Worm (Caenorhabditis elegans) whole organism, midembryonic: ENCODE results near the gene slc-25A18.1.

Experiments used
- cog-1 ChIP-seq: sonication (generic microtip); optimal IDR thresholded peaks from 2 replicates; lab custom pipeline; 2016; ENCODE audit warnings: missing genetic modification characterization, missing compliant biosample characterization
- flt-1 ChIP-seq: fragments of 200-800 bp; sonication (Bioruptor generic); IDR thresholded peaks from 2 replicates; pipeline ENCODE4 v1.3.6; 2022; ENCODE audit warnings: missing genetic modification characterization, missing compliant biosample characterization
- klf-2 ChIP-seq: fragments of 200-800 bp; sonication (Bioruptor generic); conservative IDR thresholded peaks from 2 replicates; pipeline ENCODE4 v1.3.6; 2022; ENCODE audit warnings: missing genetic modification reagents, missing genetic modification characterization, missing compliant biosample characterization
- med-1 ChIP-seq: sonication (generic microtip); optimal IDR thresholded peaks from 2 replicates; lab custom pipeline; 2017; ENCODE audit warnings: missing genetic modification characterization, mild to moderate bottlenecking, missing compliant biosample characterization, antibody characterized with exemption, missing genetic modification reagents; ENCODE audit not compliant: insufficient read depth
- ref-1 ChIP-seq: fragments of 200-800 bp; sonication (Bioruptor generic); conservative IDR thresholded peaks from 2 replicates; pipeline ENCODE4 v1.3.6; 2022; ENCODE audit warnings: missing genetic modification reagents, missing genetic modification characterization, missing compliant biosample characterization
- ztf-23 ChIP-seq: fragments of 200-800 bp; sonication (Bioruptor generic); IDR thresholded peaks from 2 replicates; pipeline ENCODE4 v1.3.6; 2022; ENCODE audit warnings: missing genetic modification reagents, missing genetic modification characterization, missing compliant biosample characterization
- ztf-29 ChIP-seq: fragments of 200-800 bp; sonication (Bioruptor generic); IDR thresholded peaks from 2 replicates; pipeline ENCODE4 v1.3.6; 2022; ENCODE audit warnings: missing genetic modification reagents, missing genetic modification characterization, missing compliant biosample characterization

ce11 chrX:15011526-15012274, 8.0 kb upstream of the slc-25A18.1 start:
- TF ChIP-seq klf-2 (no peak), cog-1 (no peak), flt-1 (GFP tag; lab: Robert Waterston, UW) (no peak), ztf-29 (no peak), med-1 (GFP tag; lab: Kevin White, UChicago) (no peak), ref-1 (GFP tag; lab: Robert Waterston, UW) (no peak), ztf-23 (GFP tag; lab: Robert Waterston, UW) (no peak)
